Worm (Caenorhabditis elegans): ENCODE measurements around the gene ttr-20.

ce11 chrIV:4225851-4226250 is 20.7 kb upstream of the ttr-20 start, which contains the start of gene srbc-71:
- no peak for TF ChIP-seq nhr-76 (tag; optimal IDR thresholded peaks at IDR 0.05)
- no peak for TF ChIP-seq cnd-1 (tag; optimal IDR thresholded peaks at IDR 0.05)
- TF ChIP-seq unc-120 (tag; optimal IDR thresholded peaks at IDR 0.05; ENCODE audit: poor library complexity, severe bottlenecking): no peak
